Fruit fly (Drosophila melanogaster) whole organism, prepupa: ENCODE data around the gene Zasp66.
A peak's percentile ranks its signal among the peaks of the same experiment; 100 is the strongest.

Source experiments
- Blimp-1 ChIP-seq: fragments of 200-800 bp; sonication (Bioruptor generic); optimal IDR thresholded peaks from 3 replicates; lab custom pipeline; 2017; ENCODE audit warnings: missing biosample characterization, missing genetic modification characterization, mild to moderate bottlenecking, moderate library complexity, missing genetic modification reagents
- CG11294 ChIP-seq: fragments of 200-800 bp; sonication (Bioruptor generic); IDR thresholded peaks from 2 replicates; pipeline ENCODE4 v1.3.6; 2022; ENCODE audit warnings: missing biosample characterization, missing genetic modification characterization
- CG11762 ChIP-seq: fragments of 200-800 bp; sonication (Bioruptor generic); optimal IDR thresholded peaks from 3 replicates; lab custom pipeline; 2016; ENCODE audit warnings: missing biosample characterization, missing genetic modification characterization; ENCODE audit not compliant: insufficient read depth
- CG11902 ChIP-seq: fragments of 200-800 bp; sonication (Bioruptor generic); optimal IDR thresholded peaks from 3 replicates; lab custom pipeline; 2016; ENCODE audit warnings: missing biosample characterization, missing genetic modification characterization
- CG1621 ChIP-seq: fragments of 200-800 bp; sonication (Bioruptor generic); optimal IDR thresholded peaks from 3 replicates; lab custom pipeline; 2018; ENCODE audit warnings: missing biosample characterization, mild to moderate bottlenecking, missing genetic modification characterization
- CG16779 ChIP-seq: fragments of 200-800 bp; sonication (Bioruptor generic); optimal IDR thresholded peaks from 3 replicates; lab custom pipeline; 2017; ENCODE audit warnings: missing biosample characterization, mild to moderate bottlenecking, missing genetic modification characterization
- CG3032 ChIP-seq: fragments of 200-800 bp; optimal IDR thresholded peaks from 2 replicates; lab custom pipeline; 2019; ENCODE audit warnings: missing biosample characterization, mild to moderate bottlenecking, missing genetic modification characterization, moderate library complexity
- CG31627 ChIP-seq: fragments of 200-800 bp; sonication (Bioruptor generic); optimal IDR thresholded peaks from 3 replicates; lab custom pipeline; 2016; ENCODE audit warnings: missing biosample characterization, missing genetic modification characterization
- CG32006 ChIP-seq: fragments of 200-800 bp; sonication (Bioruptor generic); optimal IDR thresholded peaks from 3 replicates; lab custom pipeline; 2017; ENCODE audit warnings: missing biosample characterization, mild to moderate bottlenecking, missing genetic modification characterization
- CG34406 ChIP-seq: fragments of 200-800 bp; sonication (Bioruptor generic); optimal IDR thresholded peaks from 3 replicates; lab custom pipeline; 2016; ENCODE audit warnings: missing biosample characterization, missing genetic modification characterization
- CG3919 ChIP-seq: fragments of 200-800 bp; sonication (Bioruptor generic); optimal IDR thresholded peaks from 3 replicates; lab custom pipeline; 2016; ENCODE audit warnings: missing biosample characterization, missing genetic modification characterization
- CG6163 ChIP-seq: fragments of 200-800 bp; sonication (Bioruptor generic); IDR thresholded peaks from 3 replicates; pipeline ENCODE4 v1.3.6; 2022; ENCODE audit warnings: missing biosample characterization, missing genetic modification characterization
- CG6792 ChIP-seq: fragments of 200-800 bp; sonication (Bioruptor generic); optimal IDR thresholded peaks from 3 replicates; lab custom pipeline; 2016; ENCODE audit warnings: missing biosample characterization, missing genetic modification characterization
- CG8319 ChIP-seq: fragments of 200-800 bp; sonication (Bioruptor generic); optimal IDR thresholded peaks from 3 replicates; lab custom pipeline; 2016; ENCODE audit warnings: missing biosample characterization, missing genetic modification characterization
- CG9139 ChIP-seq: fragments of 200-800 bp; sonication (Bioruptor generic); optimal IDR thresholded peaks from 3 replicates; lab custom pipeline; 2017; ENCODE audit warnings: missing biosample characterization, mild to moderate bottlenecking, missing genetic modification characterization
- Eip75B ChIP-seq: fragments of 200-800 bp; sonication (Bioruptor generic); optimal IDR thresholded peaks from 3 replicates; lab custom pipeline; 2016; ENCODE audit warnings: missing biosample characterization, missing genetic modification characterization
- Eip78C ChIP-seq: fragments of 200-800 bp; sonication (Bioruptor generic); peaks from one replicate; lab custom pipeline; 2016; ENCODE audit warnings: missing biosample characterization, missing genetic modification characterization
- Eip93F ChIP-seq: fragments of 200-800 bp; sonication (Bioruptor generic); optimal IDR thresholded peaks from 2 replicates; lab custom pipeline; 2016; ENCODE audit warnings: missing biosample characterization, mild to moderate bottlenecking, missing genetic modification characterization
- Ets21C ChIP-seq: fragments of 200-800 bp; sonication (Bioruptor generic); optimal IDR thresholded peaks from 3 replicates; lab custom pipeline; 2016; ENCODE audit warnings: missing biosample characterization, missing genetic modification characterization
- Ets96B ChIP-seq: fragments of 200-800 bp; optimal IDR thresholded peaks from 2 replicates; lab custom pipeline; 2019; ENCODE audit warnings: missing biosample characterization, mild to moderate bottlenecking, missing genetic modification characterization, moderate library complexity
- Gug ChIP-seq: fragments of 200-800 bp; sonication (Bioruptor generic); IDR thresholded peaks from 2 replicates; pipeline ENCODE4 v1.3.6; 2022; ENCODE audit warnings: missing biosample characterization, missing genetic modification characterization
- Hr38 ChIP-seq: sonication (Bioruptor generic); optimal IDR thresholded peaks from 2 replicates; lab custom pipeline; 2016; ENCODE audit warnings: missing biosample characterization, missing genetic modification characterization
- Hr4 ChIP-seq: fragments of 200-800 bp; sonication (Bioruptor generic); optimal IDR thresholded peaks from 3 replicates; lab custom pipeline; 2016; ENCODE audit warnings: missing biosample characterization, missing genetic modification characterization
- Lpt ChIP-seq: fragments of 200-800 bp; sonication (Bioruptor generic); optimal IDR thresholded peaks from 3 replicates; lab custom pipeline; 2016; ENCODE audit warnings: missing biosample characterization, missing genetic modification characterization
- Met ChIP-seq: fragments of 200-800 bp; sonication (Bioruptor generic); optimal IDR thresholded peaks from 3 replicates; lab custom pipeline; 2016; ENCODE audit warnings: missing biosample characterization, missing genetic modification characterization
- OdsH ChIP-seq: fragments of 200-800 bp; sonication (Bioruptor generic); optimal IDR thresholded peaks from 3 replicates; lab custom pipeline; 2016; ENCODE audit warnings: missing biosample characterization, missing genetic modification characterization
- Smox ChIP-seq: fragments of 200-800 bp; sonication (Bioruptor generic); optimal IDR thresholded peaks from 3 replicates; lab custom pipeline; 2016; ENCODE audit warnings: missing biosample characterization, missing genetic modification characterization
- Sox102F ChIP-seq: fragments of 200-800 bp; sonication (Bioruptor generic); optimal IDR thresholded peaks from 2 replicates; lab custom pipeline; 2016; ENCODE audit warnings: missing biosample characterization, mild to moderate bottlenecking, missing genetic modification characterization
- Sox14 ChIP-seq: fragments of 200-800 bp; sonication (Bioruptor generic); optimal IDR thresholded peaks from 3 replicates; lab custom pipeline; 2016; ENCODE audit warnings: missing biosample characterization, missing genetic modification characterization
- Sox15 ChIP-seq: fragments of 200-800 bp; sonication (Bioruptor generic); optimal IDR thresholded peaks from 3 replicates; lab custom pipeline; 2016; ENCODE audit warnings: missing biosample characterization, missing genetic modification characterization
- achi ChIP-seq: fragments of 200-800 bp; sonication (Bioruptor generic); optimal IDR thresholded peaks from 3 replicates; lab custom pipeline; 2016; ENCODE audit warnings: missing biosample characterization, missing genetic modification characterization
- cyc ChIP-seq: fragments of 200-800 bp; sonication (Bioruptor generic); optimal IDR thresholded peaks from 3 replicates; lab custom pipeline; 2016; ENCODE audit warnings: missing biosample characterization, missing genetic modification characterization
- dac ChIP-seq: fragments of 200-800 bp; sonication (Bioruptor generic); optimal IDR thresholded peaks from 2 replicates; lab custom pipeline; 2017; ENCODE audit warnings: missing biosample characterization, mild to moderate bottlenecking, missing genetic modification characterization
- dsx ChIP-seq: fragments of 200-800 bp; optimal IDR thresholded peaks from 3 replicates; lab custom pipeline; 2019; ENCODE audit warnings: missing biosample characterization, mild to moderate bottlenecking, missing genetic modification characterization, moderate library complexity; ENCODE audit not compliant: poor library complexity, severe bottlenecking
- fd59A ChIP-seq: fragments of 200-800 bp; sonication (Bioruptor generic); optimal IDR thresholded peaks from 2 replicates; lab custom pipeline; 2017; ENCODE audit warnings: missing biosample characterization, mild to moderate bottlenecking, missing genetic modification characterization, missing genetic modification reagents
- fd85E ChIP-seq: fragments of 200-800 bp; sonication (Bioruptor generic); optimal IDR thresholded peaks from 3 replicates; lab custom pipeline; 2016; ENCODE audit warnings: missing biosample characterization, missing genetic modification characterization
- fkh ChIP-seq: fragments of 200-800 bp; sonication (Bioruptor generic); optimal IDR thresholded peaks from 3 replicates; lab custom pipeline; 2017; ENCODE audit warnings: missing biosample characterization, mild to moderate bottlenecking, missing genetic modification characterization, moderate library complexity
- net ChIP-seq: fragments of 200-800 bp; sonication (Bioruptor generic); optimal IDR thresholded peaks from 3 replicates; lab custom pipeline; 2016; ENCODE audit warnings: missing biosample characterization, missing genetic modification characterization
- spab ChIP-seq: fragments of 200-800 bp; sonication (Bioruptor generic); optimal IDR thresholded peaks from 2 replicates; lab custom pipeline; 2017; ENCODE audit warnings: missing biosample characterization, mild to moderate bottlenecking, missing genetic modification characterization, missing genetic modification reagents
- ss ChIP-seq, 2 experiments: fragments of 200-800 bp; sonication (Bioruptor generic); optimal IDR thresholded peaks; 2 replicates in 1 of 2; 3 replicates in 1 of 2; lab custom pipeline; 2017 to 2018; ENCODE audit warnings: mild to moderate bottlenecking in 2 of 2, missing biosample characterization in 2 of 2, missing genetic modification characterization in 2 of 2, moderate library complexity in 1 of 2
- svp ChIP-seq: fragments of 200-800 bp; sonication (Bioruptor generic); peaks from one replicate; lab custom pipeline; 2016; ENCODE audit warnings: missing biosample characterization, missing genetic modification characterization
- topi ChIP-seq: fragments of 200-800 bp; sonication (Bioruptor generic); optimal IDR thresholded peaks from 3 replicates; lab custom pipeline; 2016; ENCODE audit warnings: missing biosample characterization, missing genetic modification characterization

Gene Zasp66

DNA sequence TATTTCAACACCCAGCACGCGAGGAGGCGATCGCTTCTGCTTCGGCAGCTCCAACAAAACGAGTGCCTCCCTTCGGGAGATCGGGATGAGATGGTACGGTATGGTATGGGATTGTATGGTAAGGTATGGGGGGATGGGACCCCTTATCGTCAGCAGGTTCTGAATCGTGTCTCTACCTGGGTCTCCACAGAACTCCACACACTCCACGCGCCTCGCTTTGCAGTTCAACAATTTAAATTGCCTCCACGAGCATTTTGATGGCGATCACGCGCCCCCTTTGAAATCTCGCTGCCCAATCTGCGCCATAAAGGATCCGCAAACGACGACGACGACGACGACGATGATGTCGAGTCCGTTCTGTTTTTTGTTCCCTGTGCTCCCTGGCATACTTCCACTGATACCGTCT is 28.4 kb downstream of the Zasp66 start (continued):
- TF ChIP-seq Smox (GFP tag; lab: Kevin White, UChicago) (no peak), cyc (GFP tag; lab: Kevin White, UChicago) (no peak), fkh (GFP tag; lab: Kevin White, UChicago) (no peak), Eip78C (peak; percentile 80), CG34406 (GFP tag; lab: Kevin White, UChicago) (no peak), CG11902 (GFP tag; lab: Kevin White, UChicago) (no peak), fd59A (GFP tag; lab: Kevin White, UChicago) (no peak), CG8319 (GFP tag; lab: Kevin White, UChicago) (no peak), Sox15 (no peak), CG32006 (GFP tag; lab: Kevin White, UChicago) (no peak), CG11762 (GFP tag; lab: Kevin White, UChicago) (no peak), Sox102F (no peak), Met (GFP tag; lab: Kevin White, UChicago) (peak; percentile 68), Eip93F (GFP tag; lab: Kevin White, UChicago) (no peak), CG6163 (GFP tag; lab: Robert Waterston, UW) (no peak), Gug (GFP tag; lab: Robert Waterston, UW) (no peak), svp (GFP tag; lab: Kevin White, UChicago) (peak; percentile 60), dac (GFP tag; lab: Kevin White, UChicago) (no peak), fd85E (GFP tag; lab: Kevin White, UChicago) (no peak), CG31627 (GFP tag; lab: Kevin White, UChicago) (no peak), OdsH (GFP tag; lab: Kevin White, UChicago) (no peak), Hr38 (GFP tag; lab: Kevin White, UChicago) (no peak), CG6792 (GFP tag; lab: Kevin White, UChicago) (no peak), CG1621 (tag; lab: Kevin White, UChicago) (peak; percentile 23)

DNA sequence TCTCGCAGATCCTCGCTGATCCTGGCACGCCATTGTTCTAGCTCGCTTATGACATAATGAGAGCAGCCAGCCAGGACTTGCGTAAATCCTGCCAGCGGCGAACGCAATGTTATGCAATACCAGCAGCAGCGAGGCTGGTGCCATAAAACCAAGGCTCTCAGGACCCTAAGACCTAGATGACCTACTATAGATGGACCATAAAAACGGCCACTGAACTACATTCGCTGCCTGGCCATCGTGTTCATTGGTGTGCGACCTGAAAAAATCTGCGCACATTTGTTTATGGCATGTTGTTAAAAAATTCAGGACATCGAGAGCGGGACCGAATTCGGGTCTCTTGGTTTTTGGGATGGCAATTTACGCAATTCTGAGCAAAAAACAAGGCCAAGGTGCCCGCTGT is 29.4 kb downstream of the Zasp66 start:
- no peak for TF ChIP-seq CG11762 (GFP tag; lab: Kevin White, UChicago)
- TF ChIP-seq Eip78C: peak; percentile 19
- no peak for TF ChIP-seq ss (GFP tag; optimal IDR thresholded peaks at IDR 0.05; lab: Kevin White, UChicago)

DNA sequence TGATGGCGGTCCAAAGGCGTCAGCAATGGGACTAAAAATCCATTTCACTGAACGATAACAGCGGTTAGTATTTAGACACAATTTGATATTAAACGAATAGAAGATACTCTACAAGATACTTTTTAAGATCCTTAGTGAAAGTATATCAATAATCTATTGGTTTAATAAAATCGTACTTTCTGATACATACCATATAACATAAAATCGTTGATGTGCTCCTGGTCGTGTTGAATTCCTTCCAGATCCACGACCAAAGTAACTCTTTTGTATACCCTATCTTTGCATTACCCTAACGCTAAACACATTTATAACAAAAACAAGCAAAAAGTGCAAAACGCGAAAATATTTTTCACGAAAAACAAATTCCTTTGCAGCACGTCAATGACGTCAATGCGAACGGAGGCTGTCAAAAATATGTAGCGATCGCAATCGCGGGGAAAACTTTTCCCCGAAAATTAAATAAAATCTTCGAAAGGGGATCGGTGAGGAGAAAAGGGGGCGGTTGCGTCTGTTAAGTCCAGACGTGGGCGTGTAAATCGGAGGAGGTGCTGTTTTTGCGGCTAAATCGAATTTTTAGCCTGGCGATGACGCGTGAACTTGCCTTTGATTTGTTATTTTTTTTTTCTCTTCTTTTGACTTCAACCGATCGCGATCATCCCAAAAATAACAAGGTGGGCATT is 31.2 kb downstream of the Zasp66 start:
- TF ChIP-seq CG3032 (tag; lab: Kevin White, UChicago) (no peak), dsx (GFP tag; lab: Kevin White, UChicago) (no peak), Eip75B (no peak), Eip93F (GFP tag; lab: Kevin White, UChicago) (no peak), Sox102F (no peak), CG11902 (GFP tag; lab: Kevin White, UChicago) (no peak), CG8319 (GFP tag; lab: Kevin White, UChicago) (no peak), CG9139 (no peak), Met (GFP tag; lab: Kevin White, UChicago) (no peak)
- TF ChIP-seq, all 60 proteins: peak for 0

DNA sequence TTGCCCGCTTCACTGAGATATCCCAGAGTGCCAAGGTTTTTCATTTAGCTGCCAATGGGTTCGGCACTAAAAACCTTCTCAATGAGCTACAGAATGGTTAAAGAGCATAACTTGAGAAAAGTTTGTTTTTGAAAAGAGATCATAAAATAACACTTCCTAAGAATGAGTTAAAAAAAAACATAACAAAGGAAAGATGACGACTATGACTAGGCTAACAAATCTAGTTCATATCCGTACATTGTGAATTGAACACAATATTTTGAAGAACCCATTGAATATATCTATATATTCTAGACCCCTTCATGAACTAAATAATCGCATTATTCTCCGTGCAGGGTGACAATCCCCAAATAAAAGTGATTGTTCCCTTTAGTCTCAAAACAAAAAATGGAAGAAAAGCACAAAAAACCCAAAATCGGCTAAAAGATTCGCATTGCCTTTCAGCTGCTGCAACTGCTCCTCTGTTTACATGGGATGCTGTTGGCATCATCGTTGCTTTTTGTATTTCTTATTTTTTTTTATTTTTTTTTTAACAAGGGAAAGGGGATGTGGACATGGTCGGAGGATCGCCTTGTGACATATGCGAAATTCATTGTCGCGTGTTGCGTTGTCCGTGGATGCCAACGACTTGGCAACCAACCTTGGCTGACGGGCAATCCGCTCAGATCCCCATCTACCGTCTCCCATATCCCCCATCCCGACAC is 32.7 kb downstream of the Zasp66 start:
- peak; percentile 90 for TF ChIP-seq Sox14
- peak; percentile 80 for TF ChIP-seq net (GFP tag; lab: Kevin White, UChicago)
- TF ChIP-seq topi (GFP tag; lab: Kevin White, UChicago): peak; percentile 97
- TF ChIP-seq Eip93F (GFP tag; lab: Kevin White, UChicago): no peak
- TF ChIP-seq CG16779 (tag; lab: Kevin White, UChicago): no peak
- peak; percentile 68 for TF ChIP-seq spab (GFP tag; lab: Kevin White, UChicago)
- TF ChIP-seq Eip78C: peak; percentile 85
- TF ChIP-seq Lpt (GFP tag; lab: Kevin White, UChicago): no peak
- TF ChIP-seq achi (GFP tag; lab: Kevin White, UChicago): peak; percentile 89
- peak; percentile 93 for TF ChIP-seq CG3919 (GFP tag; lab: Kevin White, UChicago)
- no peak for TF ChIP-seq Hr4 (GFP tag; lab: Kevin White, UChicago)
- TF ChIP-seq fkh (GFP tag; lab: Kevin White, UChicago): no peak
- TF ChIP-seq CG11294 (GFP tag; lab: Robert Waterston, UW): no peak
- peak; percentile 63 to 73 for TF ChIP-seq ss (GFP tag; optimal IDR thresholded peaks at IDR 0.05; lab: Kevin White, UChicago)
- TF ChIP-seq Blimp-1 (GFP tag; lab: Kevin White, UChicago): peak; percentile 85
- peak; percentile 69 for TF ChIP-seq fd85E (GFP tag; lab: Kevin White, UChicago)
- TF ChIP-seq Gug (GFP tag; lab: Robert Waterston, UW): no peak
- peak; percentile 91 for TF ChIP-seq Ets21C (GFP tag; lab: Kevin White, UChicago)
- TF ChIP-seq CG1621 (tag; lab: Kevin White, UChicago): no peak
- TF ChIP-seq CG9139: no peak
- peak; percentile 32; the same call in 1 of the 3 replicates for TF ChIP-seq CG6163 (GFP tag; lab: Robert Waterston, UW)
- peak; percentile 72 for TF ChIP-seq Ets96B
- peak; percentile 95 for TF ChIP-seq Smox (GFP tag; lab: Kevin White, UChicago)
